Worm (Caenorhabditis elegans) whole organism, L2 larva: ENCODE results near the gene F09C12.2.

Experiments
- aly-2 ChIP-seq: fragments of 150-350 bp; optimal IDR thresholded peaks from 2 replicates; lab custom pipeline; 2014; ENCODE audit warnings: missing biosample characterization, missing genetic modification characterization
- ceh-82 ChIP-seq: fragments of 150-350 bp; optimal IDR thresholded peaks from 2 replicates; lab custom pipeline; 2014; ENCODE audit warnings: missing biosample characterization, missing genetic modification characterization
- egl-27 ChIP-seq: sonication (generic microtip); optimal IDR thresholded peaks from 3 replicates; lab custom pipeline; 2017; ENCODE audit warnings: missing biosample characterization, missing genetic modification reagents, missing genetic modification characterization
- lin-13 ChIP-seq: fragments of 150-350 bp; optimal IDR thresholded peaks from 2 replicates; lab custom pipeline; 2014; ENCODE audit warnings: missing biosample characterization, missing genetic modification reagents, missing genetic modification characterization
- lsy-2 ChIP-seq, 2 experiments: fragments of 150-350 bp in 1 of 2; sonication (generic microtip) in 1 of 2; optimal IDR thresholded peaks; 2 replicates each; lab custom pipeline; 2014 to 2017; ENCODE audit warnings: missing biosample characterization in 2 of 2, missing genetic modification characterization in 2 of 2
- nhr-237 ChIP-seq: fragments of 150-350 bp; optimal IDR thresholded peaks from 2 replicates; lab custom pipeline; 2014; ENCODE audit warnings: missing biosample characterization, missing genetic modification characterization
- nhr-77 ChIP-seq: fragments of 150-350 bp; optimal IDR thresholded peaks from 2 replicates; lab custom pipeline; 2014; ENCODE audit warnings: missing biosample characterization, missing genetic modification characterization
- skn-1 ChIP-seq: sonication (generic microtip); optimal IDR thresholded peaks from 2 replicates; lab custom pipeline; 2017; ENCODE audit warnings: missing biosample characterization, missing genetic modification characterization
- snpc-4 ChIP-seq: fragments of 150-350 bp; optimal IDR thresholded peaks from 2 replicates; lab custom pipeline; 2014; ENCODE audit warnings: missing biosample characterization, missing genetic modification characterization
- unc-62 ChIP-seq: fragments of 150-350 bp; optimal IDR thresholded peaks from 2 replicates; lab custom pipeline; 2014; ENCODE audit warnings: missing biosample characterization, missing genetic modification reagents, missing genetic modification characterization
- ztf-11 ChIP-seq: sonication (generic microtip); optimal IDR thresholded peaks from 2 replicates; lab custom pipeline; 2017; ENCODE audit warnings: missing biosample characterization, missing genetic modification characterization
- ztf-4 ChIP-seq: fragments of 150-350 bp; optimal IDR thresholded peaks from 2 replicates; lab custom pipeline; 2014; ENCODE audit warnings: missing biosample characterization, missing genetic modification characterization

ce11 chrII:5099649-5100048 lies 10.2 kb upstream of the F09C12.2 start, which contains the start of gene C04G6.6:
- TF ChIP-seq lin-13 (GFP tag; lab: Kevin White, UChicago) (no peak), nhr-237 (tag; lab: Kevin White, UChicago) (no peak), aly-2 (tag; lab: Kevin White, UChicago) (no peak), ceh-82 (no peak), lsy-2 (tag; optimal IDR thresholded peaks at IDR 0.05; lab: Kevin White, UChicago) (no peak), nhr-77 (tag; lab: Kevin White, UChicago) (no peak), ztf-11 (tag; lab: Kevin White, UChicago) (no peak), snpc-4 (tag; lab: Kevin White, UChicago) (no peak), unc-62 (no peak), ztf-4 (tag; lab: Kevin White, UChicago) (no peak), skn-1 (tag; lab: Kevin White, UChicago) (no peak), egl-27 (tag; lab: Kevin White, UChicago) (no peak)
